Fruit fly (Drosophila melanogaster) whole organism, adult: ENCODE measurements around the gene CG17242.

ENCODE experiments used
- CG11617 ChIP-seq: fragments of 200-800 bp; sonication (Bioruptor generic); optimal IDR thresholded peaks from 2 replicates; lab custom pipeline; 2017; ENCODE audit warnings: mild to moderate bottlenecking, missing biosample characterization, missing genetic modification reagents, missing genetic modification characterization
- CG12768 ChIP-seq: fragments of 200-800 bp; sonication (Bioruptor generic); optimal IDR thresholded peaks from 2 replicates; lab custom pipeline; 2017; ENCODE audit warnings: missing biosample characterization, missing genetic modification characterization, mild to moderate bottlenecking, moderate library complexity, missing genetic modification reagents
- CG14711 ChIP-seq: fragments of 200-800 bp; sonication (Bioruptor generic); optimal IDR thresholded peaks from 2 replicates; lab custom pipeline; 2018; ENCODE audit warnings: missing biosample characterization, mild to moderate bottlenecking, missing genetic modification characterization, moderate library complexity
- CG1620 ChIP-seq: fragments of 200-800 bp; sonication (Bioruptor generic); optimal IDR thresholded peaks from 2 replicates; lab custom pipeline; 2016; ENCODE audit warnings: missing biosample characterization, missing genetic modification characterization
- CG33017 ChIP-seq: fragments of 200-800 bp; sonication (Bioruptor generic); optimal IDR thresholded peaks from 2 replicates; lab custom pipeline; 2018; ENCODE audit warnings: missing biosample characterization, mild to moderate bottlenecking, missing genetic modification characterization, moderate library complexity
- CG5204 ChIP-seq: fragments of 200-800 bp; sonication (Bioruptor generic); optimal IDR thresholded peaks from 2 replicates; lab custom pipeline; 2016; ENCODE audit warnings: missing biosample characterization, missing genetic modification characterization
- CG7045 ChIP-seq: fragments of 200-800 bp; sonication (Bioruptor generic); optimal IDR thresholded peaks from 2 replicates; lab custom pipeline; 2017; ENCODE audit warnings: missing biosample characterization, mild to moderate bottlenecking, missing genetic modification characterization
- CG7101 ChIP-seq: fragments of 200-800 bp; sonication (Bioruptor generic); optimal IDR thresholded peaks from 2 replicates; lab custom pipeline; 2018; ENCODE audit warnings: missing biosample characterization, mild to moderate bottlenecking, missing genetic modification characterization, moderate library complexity
- Clk ChIP-seq: fragments of 200-800 bp; sonication (Bioruptor generic); optimal IDR thresholded peaks from 2 replicates; lab custom pipeline; 2017; ENCODE audit warnings: missing biosample characterization, missing genetic modification characterization
- Crg-1 ChIP-seq: fragments of 200-800 bp; sonication (Bioruptor generic); optimal IDR thresholded peaks from 2 replicates; lab custom pipeline; 2016; ENCODE audit warnings: missing biosample characterization, missing genetic modification characterization
- Hr96 ChIP-seq: fragments of 200-800 bp; sonication (Bioruptor generic); optimal IDR thresholded peaks from 2 replicates; lab custom pipeline; 2016; ENCODE audit warnings: missing biosample characterization, missing genetic modification characterization
- Mnt ChIP-seq: fragments of 200-800 bp; sonication (Bioruptor generic); optimal IDR thresholded peaks from 2 replicates; lab custom pipeline; 2016; ENCODE audit warnings: missing biosample characterization, mild to moderate bottlenecking, missing genetic modification characterization
- bab1 ChIP-seq: fragments of 200-800 bp; sonication (Bioruptor generic); optimal IDR thresholded peaks from 3 replicates; lab custom pipeline; 2019; ENCODE audit warnings: missing biosample characterization, mild to moderate bottlenecking, missing genetic modification characterization, moderate library complexity
- cic ChIP-seq: fragments of 200-800 bp; sonication (Bioruptor generic); optimal IDR thresholded peaks from 2 replicates; lab custom pipeline; 2017; ENCODE audit warnings: missing biosample characterization, mild to moderate bottlenecking, missing genetic modification characterization, moderate library complexity
- cnc ChIP-seq, 2 experiments: fragments of >200 bp; optimal IDR thresholded peaks; 2 replicates each; lab custom pipeline; 2017
- kay ChIP-seq: fragments of 200-800 bp; sonication (Bioruptor generic); peaks from one replicate; lab custom pipeline; 2016; ENCODE audit warnings: missing biosample characterization, missing genetic modification characterization, borderline replicate concordance
- ovo ChIP-seq: fragments of 200-800 bp; sonication (Bioruptor generic); optimal IDR thresholded peaks from 2 replicates; lab custom pipeline; 2016; ENCODE audit warnings: missing biosample characterization, missing genetic modification characterization
- pad ChIP-seq: fragments of 200-800 bp; sonication (Bioruptor generic); optimal IDR thresholded peaks from 3 replicates; lab custom pipeline; 2017; ENCODE audit warnings: missing biosample characterization, missing genetic modification characterization, mild to moderate bottlenecking, moderate library complexity, missing genetic modification reagents
- tj ChIP-seq: fragments of 200-800 bp; sonication (Bioruptor generic); optimal IDR thresholded peaks from 3 replicates; lab custom pipeline; 2017; ENCODE audit warnings: missing biosample characterization, mild to moderate bottlenecking, missing genetic modification characterization, moderate library complexity
- toe ChIP-seq: fragments of 200-800 bp; sonication (Bioruptor generic); optimal IDR thresholded peaks from 2 replicates; lab custom pipeline; 2016; ENCODE audit warnings: missing biosample characterization, missing genetic modification characterization

CG17242 gene

dm6 chr2L:2269040-2269439, at the start of gene CG17242:
TSS of gene CG17242 (minus strand) at chr2L:2269140.
- TF ChIP-seq cnc (optimal IDR thresholded peaks at IDR 0.05; lab: Kevin White, UChicago) (no peak), CG33017 (tag; lab: Kevin White, UChicago) (no peak), CG7101 (tag; lab: Kevin White, UChicago) (no peak), Crg-1 (GFP tag; lab: Kevin White, UChicago) (no peak), bab1 (no peak), Mnt (GFP tag; lab: Kevin White, UChicago) (no peak), CG1620 (GFP tag; lab: Kevin White, UChicago) (no peak), Hr96 (GFP tag; lab: Kevin White, UChicago) (no peak), CG5204 (no peak), tj (GFP tag; lab: Kevin White, UChicago) (no peak)

dm6 chr2L:2314165-2314564, 45.2 kb upstream of the CG17242 start:
- TF ChIP-seq CG5204: no peak

DNA sequence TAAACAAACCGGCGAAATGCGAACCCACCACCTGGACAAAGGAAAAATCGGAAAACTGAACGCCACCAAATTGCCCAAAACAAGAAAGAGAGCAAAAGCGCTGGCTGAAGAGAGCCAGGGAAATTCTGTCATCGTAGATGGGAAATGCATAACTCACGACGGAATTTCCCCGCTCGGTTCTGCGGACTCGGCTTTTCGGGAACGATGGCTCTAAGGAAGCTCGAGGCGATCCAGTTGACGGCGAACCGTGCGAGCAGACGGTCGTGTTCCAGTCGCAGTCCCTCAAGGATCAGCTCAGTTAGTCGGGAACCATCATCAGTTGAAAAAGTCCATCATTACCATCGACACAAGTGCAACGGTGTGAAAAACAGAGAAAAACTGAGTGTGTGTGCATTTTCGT, 42.5 kb upstream of the CG17242 start, which contains the start of gene eys:
Gene eys (plus strand): TSS at position 232 of the 400 bp plus-strand sequence.
- TF ChIP-seq CG14711 (no peak), kay (GFP tag; lab: Kevin White, UChicago) (no peak), Clk (GFP tag; lab: Kevin White, UChicago) (no peak), bab1 (no peak), CG5204 (no peak), tj (GFP tag; lab: Kevin White, UChicago) (no peak), cic (GFP tag; lab: Kevin White, UChicago) (no peak), Hr96 (GFP tag; lab: Kevin White, UChicago) (no peak), Mnt (GFP tag; lab: Kevin White, UChicago) (no peak)

dm6 chr2L:2307648-2308047, 38.7 kb upstream of the CG17242 start, which contains the start of gene CG16995:
TSS of gene CG16995 (plus strand) at chr2L:2307948.
- TF ChIP-seq CG12768 (GFP tag; lab: Kevin White, UChicago): no peak
- TF ChIP-seq pad (GFP tag; lab: Kevin White, UChicago): no peak

dm6 chr2L:2299803-2300202, 30.9 kb upstream of the CG17242 start, which contains the start of gene CG31949:
TSS of gene CG31949 (plus strand) at chr2L:2300103.
- TF ChIP-seq Mnt (GFP tag; lab: Kevin White, UChicago): no peak

DNA sequence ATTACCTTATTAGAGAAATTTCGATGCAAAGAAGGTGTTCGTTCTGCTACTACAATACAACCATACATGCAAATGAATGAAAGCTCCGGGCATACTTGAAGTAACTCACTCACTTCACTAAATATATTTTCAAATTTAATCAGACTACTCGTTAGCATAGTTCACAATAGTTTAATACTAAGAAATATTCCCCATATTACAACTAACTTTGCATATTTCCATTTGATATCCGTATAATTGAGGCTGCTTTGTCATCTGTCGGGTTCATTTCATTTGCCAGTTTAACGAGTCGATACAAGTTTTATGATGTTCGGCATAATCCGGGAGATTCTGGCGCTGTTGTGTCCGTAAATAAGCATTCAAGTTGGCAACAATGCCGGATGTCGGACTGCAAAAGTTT, 21.7 kb upstream of the CG17242 start, which contains the start of gene robl22E:
Gene robl22E (minus strand): TSS at position 101 of the 400 bp plus-strand sequence.
- TF ChIP-seq CG12768 (GFP tag; lab: Kevin White, UChicago) (no peak), CG11617 (GFP tag; lab: Kevin White, UChicago) (no peak), CG1620 (GFP tag; lab: Kevin White, UChicago) (no peak), bab1 (no peak), CG5204 (no peak), Hr96 (GFP tag; lab: Kevin White, UChicago) (no peak), Mnt (GFP tag; lab: Kevin White, UChicago) (no peak), CG7101 (tag; lab: Kevin White, UChicago) (no peak), CG14711 (no peak), tj (GFP tag; lab: Kevin White, UChicago) (no peak), pad (GFP tag; lab: Kevin White, UChicago) (no peak), kay (GFP tag; lab: Kevin White, UChicago) (no peak), ovo (GFP tag; lab: Kevin White, UChicago) (no peak), CG7045 (no peak), CG33017 (tag; lab: Kevin White, UChicago) (no peak), cic (GFP tag; lab: Kevin White, UChicago) (no peak), toe (GFP tag; lab: Kevin White, UChicago) (no peak)

DNA sequence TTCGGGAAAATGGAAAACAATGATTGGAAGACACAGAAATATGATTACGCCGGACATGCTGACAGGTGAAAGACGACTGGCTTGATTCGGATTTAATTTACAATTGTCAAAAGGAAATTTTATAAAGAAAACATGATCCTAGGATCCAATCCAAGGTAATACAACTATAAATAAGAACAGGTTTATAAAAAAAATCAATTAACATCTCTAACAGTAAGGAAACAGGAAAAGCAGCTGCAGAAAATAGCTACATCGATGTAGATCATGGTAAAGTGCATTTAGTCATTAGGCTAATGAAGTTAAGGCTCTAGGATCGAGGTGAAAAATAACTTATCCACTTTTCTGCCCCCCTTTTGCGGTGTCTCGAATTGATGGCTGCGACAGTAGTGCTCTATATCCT, 20.4 kb upstream of the CG17242 start, which contains the start of gene CG17237:
Gene CG17237 (minus strand): TSS at position 101 of the 400 bp plus-strand sequence.
- TF ChIP-seq bab1: no peak
- TF ChIP-seq Crg-1 (GFP tag; lab: Kevin White, UChicago): no peak
- no peak for TF ChIP-seq pad (GFP tag; lab: Kevin White, UChicago)
- TF ChIP-seq tj (GFP tag; lab: Kevin White, UChicago): no peak
- TF ChIP-seq Mnt (GFP tag; lab: Kevin White, UChicago): no peak
- no peak for TF ChIP-seq Clk (GFP tag; lab: Kevin White, UChicago)
- TF ChIP-seq toe (GFP tag; lab: Kevin White, UChicago): no peak
- no peak for TF ChIP-seq ovo (GFP tag; lab: Kevin White, UChicago)
- no peak for TF ChIP-seq CG14711
- TF ChIP-seq CG11617 (GFP tag; lab: Kevin White, UChicago): no peak
- no peak for TF ChIP-seq CG5204
- TF ChIP-seq cnc (optimal IDR thresholded peaks at IDR 0.05; lab: Kevin White, UChicago): no peak
- no peak for TF ChIP-seq CG7045
- no peak for TF ChIP-seq cic (GFP tag; lab: Kevin White, UChicago)
- no peak for TF ChIP-seq CG33017 (tag; lab: Kevin White, UChicago)
- no peak for TF ChIP-seq Hr96 (GFP tag; lab: Kevin White, UChicago)
- TF ChIP-seq kay (GFP tag; lab: Kevin White, UChicago): no peak
- no peak for TF ChIP-seq CG12768 (GFP tag; lab: Kevin White, UChicago)
- no peak for TF ChIP-seq CG7101 (tag; lab: Kevin White, UChicago)
- TF ChIP-seq CG1620 (GFP tag; lab: Kevin White, UChicago): no peak
